Worm (Caenorhabditis elegans) whole organism, early embryonic: Measurements from ENCODE around the gene srt-63.

Experiments used
- B0310.2 ChIP-seq: sonication (generic microtip); optimal IDR thresholded peaks from 2 replicates; lab custom pipeline; 2016; ENCODE audit warnings: mild to moderate bottlenecking, missing genetic modification characterization, missing compliant biosample characterization
- F13C5.2 ChIP-seq: sonication (generic microtip); optimal IDR thresholded peaks from 2 replicates; lab custom pipeline; 2017; ENCODE audit warnings: mild to moderate bottlenecking, missing genetic modification characterization, inconsistent platforms, missing compliant biosample characterization
- aly-1 ChIP-seq: sonication (generic microtip); optimal IDR thresholded peaks from 2 replicates; lab custom pipeline; 2016; ENCODE audit warnings: missing genetic modification characterization, missing compliant biosample characterization
- ama-1 ChIP-seq: fragments of 150-350 bp; optimal IDR thresholded peaks from 2 replicates; lab custom pipeline; 2014
- ceh-13 ChIP-seq: fragments of 200-800 bp; sonication (Bioruptor generic); optimal IDR thresholded peaks from 2 replicates; lab custom pipeline; 2018; ENCODE audit warnings: mild to moderate bottlenecking, missing genetic modification characterization, missing compliant biosample characterization
- ceh-36 ChIP-seq: sonication (generic microtip); optimal IDR thresholded peaks from 2 replicates; lab custom pipeline; 2016; ENCODE audit warnings: missing genetic modification characterization, inconsistent platforms, missing compliant biosample characterization
- flt-1 ChIP-seq: fragments of 200-800 bp; sonication (Bioruptor generic); IDR thresholded peaks from 2 replicates; pipeline ENCODE4 v1.3.6; 2022; ENCODE audit warnings: missing genetic modification characterization, missing compliant biosample characterization
- hmbx-1 ChIP-seq: sonication (generic microtip); optimal IDR thresholded peaks from 2 replicates; lab custom pipeline; 2016; ENCODE audit warnings: mild to moderate bottlenecking, missing genetic modification characterization, missing compliant biosample characterization
- hnd-1 ChIP-seq: sonication (generic microtip); optimal IDR thresholded peaks from 2 replicates; lab custom pipeline; 2016; ENCODE audit warnings: missing genetic modification characterization, missing compliant biosample characterization
- pes-1 ChIP-seq: fragments of 200-800 bp; sonication (Bioruptor generic); IDR thresholded peaks from 2 replicates; pipeline ENCODE4 v1.3.6; 2022; ENCODE audit warnings: missing genetic modification reagents, missing genetic modification characterization, missing compliant biosample characterization
- scrt-1 ChIP-seq: fragments of 200-800 bp; sonication (Bioruptor generic); IDR thresholded peaks from 2 replicates; pipeline ENCODE4 v1.3.6; 2022; ENCODE audit warnings: missing genetic modification characterization, missing compliant biosample characterization
- sea-1 ChIP-seq: fragments of 200-800 bp; sonication (Bioruptor generic); conservative IDR thresholded peaks from 2 replicates; pipeline ENCODE4 v1.3.6; 2022; ENCODE audit warnings: missing genetic modification characterization, missing compliant biosample characterization
- tbx-11 ChIP-seq: fragments of 200-800 bp; sonication (Bioruptor generic); IDR thresholded peaks from 2 replicates; pipeline ENCODE4 v1.3.6; 2022; ENCODE audit warnings: missing genetic modification characterization, missing compliant biosample characterization
- tra-4 ChIP-seq: sonication (generic microtip); optimal IDR thresholded peaks from 2 replicates; lab custom pipeline; 2017; ENCODE audit warnings: missing genetic modification characterization, missing compliant biosample characterization

DNA sequence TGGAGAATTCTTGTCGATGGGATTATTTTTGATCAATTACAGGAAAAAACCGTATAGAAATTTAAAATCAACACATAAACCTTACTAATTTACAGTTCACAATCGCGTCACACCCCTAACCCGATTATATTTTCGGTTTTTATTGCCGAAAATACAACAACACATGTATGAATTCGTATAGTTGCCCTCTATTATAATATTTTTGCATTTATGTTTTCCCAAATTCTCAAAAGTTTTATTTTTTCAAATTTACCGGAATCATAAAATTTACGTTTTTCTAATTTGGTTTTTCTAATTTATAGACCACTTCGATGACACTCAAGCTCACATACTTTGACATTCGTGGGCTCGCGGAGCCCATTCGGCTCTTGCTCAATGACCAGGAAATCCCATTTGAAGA is 13.0 kb downstream of the srt-63 start, which contains the start of gene gst-23:
- TF ChIP-seq tra-4 (tag; lab: Kevin White, UChicago): no peak
- no peak for TF ChIP-seq scrt-1 (GFP tag; lab: Robert Waterston, UW)
- no peak for TF ChIP-seq flt-1 (GFP tag; lab: Robert Waterston, UW)
- no peak for TF ChIP-seq ceh-36 (tag; lab: Kevin White, UChicago)
- TF ChIP-seq aly-1 (tag; lab: Kevin White, UChicago): no peak
- TF ChIP-seq ama-1 (lab: Kevin White, UChicago): no peak
- no peak for TF ChIP-seq B0310.2 (tag; lab: Kevin White, UChicago)
- no peak for TF ChIP-seq pes-1 (GFP tag; lab: Robert Waterston, UW)
- no peak for TF ChIP-seq hmbx-1 (tag; lab: Kevin White, UChicago)
- TF ChIP-seq sea-1 (GFP tag; lab: Robert Waterston, UW): no peak
- no peak for TF ChIP-seq hnd-1
- TF ChIP-seq ceh-13 (GFP tag; lab: Kevin White, UChicago): no peak
- TF ChIP-seq tbx-11 (GFP tag; lab: Robert Waterston, UW): no peak
- TF ChIP-seq F13C5.2 (tag; lab: Kevin White, UChicago): no peak
